Fruit fly (Drosophila melanogaster): ENCODE measurements around the gene vvl.

- TF ChIP-seq CG8478 (optimal IDR thresholded peaks at IDR 0.05) (no peak), CTCF (optimal IDR thresholded peaks at IDR 0.05) (no peak)
These were observed 26.3 kb downstream of the vvl start for dm6 chr3L:6816230-6816629.

Data from S2 (cell line).